Fruit fly (Drosophila melanogaster) whole organism, embryonic: Measurements from ENCODE around the gene DIP-eta.

Experiments
- Atf3 ChIP-seq: fragments of 200-800 bp; sonication (Bioruptor generic); optimal IDR thresholded peaks from 3 replicates; lab custom pipeline; 2016; ENCODE audit warnings: missing biosample characterization, missing genetic modification characterization
- BEAF-32 ChIP-seq: fragments of 200-800 bp; sonication (Bioruptor generic); optimal IDR thresholded peaks from 3 replicates; lab custom pipeline; 2017; ENCODE audit warnings: missing biosample characterization, missing genetic modification characterization, mild to moderate bottlenecking, moderate library complexity, missing genetic modification reagents
- Bdp1 ChIP-seq: fragments of 200-800 bp; sonication (Bioruptor generic); optimal IDR thresholded peaks from 3 replicates; lab custom pipeline; 2016; ENCODE audit warnings: missing biosample characterization, missing genetic modification characterization
- CG10147 ChIP-seq: fragments of 200-800 bp; sonication (Bioruptor generic); optimal IDR thresholded peaks from 2 replicates; lab custom pipeline; 2019; ENCODE audit warnings: missing biosample characterization, mild to moderate bottlenecking, missing genetic modification characterization, moderate library complexity
- CG10209 ChIP-seq: fragments of 200-800 bp; sonication (Bioruptor generic); optimal IDR thresholded peaks from 3 replicates; lab custom pipeline; 2017; ENCODE audit warnings: missing biosample characterization, mild to moderate bottlenecking, missing genetic modification characterization, missing genetic modification reagents
- CG11398 ChIP-seq: fragments of 200-800 bp; sonication (Bioruptor generic); optimal IDR thresholded peaks from 2 replicates; lab custom pipeline; 2016; ENCODE audit warnings: missing biosample characterization, missing genetic modification characterization
- CG11696 ChIP-seq: fragments of 200-800 bp; sonication (Bioruptor generic); IDR thresholded peaks from 2 replicates; pipeline ENCODE4 v1.3.6; 2022; ENCODE audit warnings: missing biosample characterization, missing genetic modification characterization
- CG12659 ChIP-seq: fragments of 200-800 bp; sonication (Bioruptor generic); optimal IDR thresholded peaks from 3 replicates; lab custom pipeline; 2017; ENCODE audit warnings: mild to moderate bottlenecking, missing biosample characterization, missing genetic modification reagents, missing genetic modification characterization
- CG13296 ChIP-seq: fragments of 200-800 bp; sonication (Bioruptor generic); optimal IDR thresholded peaks from 3 replicates; lab custom pipeline; 2018; ENCODE audit warnings: missing biosample characterization, mild to moderate bottlenecking, missing genetic modification characterization
- CG1602 ChIP-seq: fragments of 200-800 bp; sonication (Bioruptor generic); optimal IDR thresholded peaks from 3 replicates; lab custom pipeline; 2016; ENCODE audit warnings: missing biosample characterization, missing genetic modification characterization
- CG18599 ChIP-seq: fragments of 200-800 bp; sonication (Bioruptor generic); optimal IDR thresholded peaks from 3 replicates; lab custom pipeline; 2017; ENCODE audit warnings: missing biosample characterization, missing genetic modification characterization, mild to moderate bottlenecking, moderate library complexity, missing genetic modification reagents
- CG2129 ChIP-seq: fragments of 200-800 bp; sonication (Bioruptor generic); IDR thresholded peaks from 2 replicates; pipeline ENCODE4 v1.3.6; 2022; ENCODE audit warnings: missing biosample characterization, missing genetic modification characterization; ENCODE audit not compliant: partially characterized antibody
- CG2889 ChIP-seq: fragments of 200-800 bp; sonication (Bioruptor generic); IDR thresholded peaks from 3 replicates; pipeline ENCODE4 v1.3.6; 2022; ENCODE audit warnings: missing biosample characterization, missing genetic modification characterization
- CG30403 ChIP-seq: fragments of 200-800 bp; sonication (Bioruptor generic); optimal IDR thresholded peaks from 3 replicates; lab custom pipeline; 2016; ENCODE audit warnings: missing biosample characterization, missing genetic modification characterization
- CG31388 ChIP-seq: fragments of 200-800 bp; sonication (Bioruptor generic); optimal IDR thresholded peaks from 2 replicates; lab custom pipeline; 2016; ENCODE audit warnings: missing biosample characterization, missing genetic modification characterization
- CG34224 ChIP-seq: fragments of 200-800 bp; sonication (Bioruptor generic); IDR thresholded peaks from 3 replicates; pipeline ENCODE4 v1.3.6; 2022; ENCODE audit warnings: missing biosample characterization, missing genetic modification characterization; ENCODE audit not compliant: partially characterized antibody
- CG3847 ChIP-seq: fragments of 200-800 bp; sonication (Bioruptor generic); IDR thresholded peaks from 2 replicates; pipeline ENCODE4 v1.3.6; 2022; ENCODE audit warnings: missing biosample characterization, missing genetic modification characterization
- CG4404 ChIP-seq: fragments of 200-800 bp; sonication (Bioruptor generic); IDR thresholded peaks from 2 replicates; pipeline ENCODE4 v1.3.6; 2022; ENCODE audit warnings: missing biosample characterization, missing genetic modification characterization
- CG5953 ChIP-seq: fragments of 200-800 bp; sonication (Bioruptor generic); IDR thresholded peaks from 2 replicates; pipeline ENCODE4 v1.3.6; 2022; ENCODE audit warnings: missing biosample characterization, missing genetic modification characterization
- CG6689 ChIP-seq: fragments of 200-800 bp; sonication (Bioruptor generic); IDR thresholded peaks from 2 replicates; pipeline ENCODE4 v1.3.6; 2022; ENCODE audit warnings: missing biosample characterization, missing genetic modification characterization
- CG7271 ChIP-seq: fragments of 200-800 bp; sonication (Bioruptor generic); optimal IDR thresholded peaks from 2 replicates; lab custom pipeline; 2018; ENCODE audit warnings: missing biosample characterization, mild to moderate bottlenecking, missing genetic modification characterization, moderate library complexity
- CG8281 ChIP-seq: fragments of 200-800 bp; sonication (Bioruptor generic); optimal IDR thresholded peaks from 2 replicates; lab custom pipeline; 2018; ENCODE audit warnings: missing biosample characterization, mild to moderate bottlenecking, missing genetic modification characterization, moderate library complexity
- CG8359 ChIP-seq: fragments of 200-800 bp; sonication (Bioruptor generic); optimal IDR thresholded peaks from 2 replicates; lab custom pipeline; 2017; ENCODE audit warnings: missing biosample characterization, mild to moderate bottlenecking, missing genetic modification characterization, borderline replicate concordance
- CTCF ChIP-seq: fragments of 200-800 bp; sonication (Bioruptor generic); optimal IDR thresholded peaks from 2 replicates; lab custom pipeline; 2017; ENCODE audit warnings: missing biosample characterization, mild to moderate bottlenecking, missing genetic modification characterization, moderate library complexity
- Dip2 ChIP-seq: fragments of 200-800 bp; sonication (Bioruptor generic); IDR thresholded peaks from 2 replicates; pipeline ENCODE4 v1.3.6; 2022; ENCODE audit warnings: missing biosample characterization, missing genetic modification characterization
- Doc3 ChIP-seq: fragments of 200-800 bp; sonication (Bioruptor generic); IDR thresholded peaks from 3 replicates; pipeline ENCODE4 v1.3.6; 2022; ENCODE audit warnings: missing biosample characterization, missing genetic modification characterization; ENCODE audit not compliant: partially characterized antibody
- Dref ChIP-seq: fragments of 200-800 bp; sonication (Bioruptor generic); IDR thresholded peaks from 2 replicates; pipeline ENCODE4 v1.3.6; 2022; ENCODE audit warnings: missing biosample characterization, missing genetic modification characterization
- Fer1 ChIP-seq: fragments of 200-800 bp; sonication (Bioruptor generic); optimal IDR thresholded peaks from 2 replicates; lab custom pipeline; 2017; ENCODE audit warnings: missing biosample characterization, mild to moderate bottlenecking, missing genetic modification characterization
- Fer2 ChIP-seq: fragments of 200-800 bp; sonication (Bioruptor generic); optimal IDR thresholded peaks from 2 replicates; lab custom pipeline; 2018; ENCODE audit warnings: missing biosample characterization, mild to moderate bottlenecking, missing genetic modification characterization, moderate library complexity
- Hr39 ChIP-seq: fragments of >200 bp; optimal IDR thresholded peaks from 2 replicates; lab custom pipeline; 2017
- Myb ChIP-seq: fragments of 200-800 bp; sonication (Bioruptor generic); optimal IDR thresholded peaks from 2 replicates; lab custom pipeline; 2016; ENCODE audit warnings: missing biosample characterization, missing genetic modification characterization
- NfI ChIP-seq: fragments of 200-800 bp; sonication (Bioruptor generic); optimal IDR thresholded peaks from 3 replicates; lab custom pipeline; 2018; ENCODE audit warnings: missing biosample characterization, mild to moderate bottlenecking, missing genetic modification characterization, moderate library complexity
- Ravus ChIP-seq: fragments of 200-800 bp; sonication (Bioruptor generic); IDR thresholded peaks from 2 replicates; pipeline ENCODE4 v1.3.6; 2022; ENCODE audit warnings: missing biosample characterization, missing genetic modification characterization
- Ssrp ChIP-seq: fragments of 200-800 bp; sonication (Bioruptor generic); optimal IDR thresholded peaks from 2 replicates; lab custom pipeline; 2018; ENCODE audit warnings: missing biosample characterization, mild to moderate bottlenecking, missing genetic modification characterization, moderate library complexity
- ato ChIP-seq: fragments of 200-800 bp; sonication (Bioruptor generic); IDR thresholded peaks from 2 replicates; pipeline ENCODE4 v1.3.6; 2022; ENCODE audit warnings: missing biosample characterization, missing genetic modification characterization; ENCODE audit not compliant: partially characterized antibody
- dm ChIP-seq: fragments of 200-800 bp; sonication (Bioruptor generic); optimal IDR thresholded peaks from 3 replicates; lab custom pipeline; 2016; ENCODE audit warnings: missing biosample characterization, missing genetic modification characterization
- dpn ChIP-seq, 2 experiments: fragments of 200-800 bp; sonication (Bioruptor generic); optimal IDR thresholded peaks; 3 replicates each; lab custom pipeline; 2016; ENCODE audit warnings: missing biosample characterization in 2 of 2, missing genetic modification characterization in 2 of 2
- emc ChIP-seq: fragments of 200-800 bp; sonication (Bioruptor generic); optimal IDR thresholded peaks from 2 replicates; lab custom pipeline; 2016; ENCODE audit warnings: missing biosample characterization, missing genetic modification characterization
- exex ChIP-seq: fragments of 200-800 bp; sonication (Bioruptor generic); optimal IDR thresholded peaks from 4 replicates; lab custom pipeline; 2018; ENCODE audit warnings: missing biosample characterization, mild to moderate bottlenecking, missing genetic modification characterization, moderate library complexity
- gem ChIP-seq: fragments of 200-800 bp; sonication (Bioruptor generic); optimal IDR thresholded peaks from 2 replicates; lab custom pipeline; 2019; ENCODE audit warnings: missing biosample characterization, mild to moderate bottlenecking, missing genetic modification characterization, moderate library complexity
- grau ChIP-seq: fragments of 200-800 bp; optimal IDR thresholded peaks from 3 replicates; lab custom pipeline; 2019; ENCODE audit warnings: missing biosample characterization, mild to moderate bottlenecking, missing genetic modification characterization, moderate library complexity
- mld ChIP-seq: fragments of 200-800 bp; sonication (Bioruptor generic); IDR thresholded peaks from 3 replicates; pipeline ENCODE4 v1.3.6; 2022; ENCODE audit warnings: missing biosample characterization, missing genetic modification characterization; ENCODE audit not compliant: partially characterized antibody
- nmo ChIP-seq: fragments of 200-800 bp; sonication (Bioruptor generic); optimal IDR thresholded peaks from 2 replicates; lab custom pipeline; 2018; ENCODE audit warnings: missing biosample characterization, mild to moderate bottlenecking, missing genetic modification characterization, moderate library complexity
- odd ChIP-seq: fragments of 200-800 bp; sonication (Bioruptor generic); optimal IDR thresholded peaks from 2 replicates; lab custom pipeline; 2017; ENCODE audit warnings: missing biosample characterization, mild to moderate bottlenecking, missing genetic modification characterization
- onecut ChIP-seq: fragments of 200-800 bp; sonication (Bioruptor generic); IDR thresholded peaks from 2 replicates; pipeline ENCODE4 v1.3.6; 2022; ENCODE audit warnings: missing biosample characterization, missing genetic modification characterization
- pan ChIP-seq, 4 experiments: fragments of >200 bp in 3 of 4; fragments of 200-800 bp in 1 of 4; sonication (Bioruptor generic) in 1 of 4; optimal IDR thresholded peaks in 3 of 4; IDR thresholded peaks in 1 of 4; 2 replicates each; pipeline versions ENCODE4 v1.3.6 to Lab custom; 2017 to 2022; ENCODE audit warnings: missing biosample characterization in 2 of 4, missing genetic modification characterization in 2 of 4, mixed read lengths in 1 of 4
- pros ChIP-seq: fragments of 200-800 bp; sonication (Bioruptor generic); optimal IDR thresholded peaks from 3 replicates; lab custom pipeline; 2019; ENCODE audit warnings: missing biosample characterization, mild to moderate bottlenecking, missing genetic modification characterization, moderate library complexity
- run ChIP-seq: fragments of 200-800 bp; sonication (Bioruptor generic); optimal IDR thresholded peaks from 3 replicates; lab custom pipeline; 2018; ENCODE audit warnings: missing biosample characterization, mild to moderate bottlenecking, missing genetic modification characterization
- schlank ChIP-seq: fragments of 200-800 bp; sonication (Bioruptor generic); optimal IDR thresholded peaks from 2 replicates; lab custom pipeline; 2018; ENCODE audit warnings: missing biosample characterization, mild to moderate bottlenecking, missing genetic modification characterization
- sens ChIP-seq: fragments of 200-800 bp; sonication (Bioruptor generic); peaks from one replicate; lab custom pipeline; 2016; ENCODE audit warnings: missing biosample characterization, missing genetic modification characterization
- tup ChIP-seq: fragments of 200-800 bp; sonication (Bioruptor generic); optimal IDR thresholded peaks from 2 replicates; lab custom pipeline; 2016; ENCODE audit warnings: missing biosample characterization, mild to moderate bottlenecking, missing genetic modification characterization, moderate library complexity
- usp ChIP-seq: fragments of >200 bp; optimal IDR thresholded peaks from 2 replicates; lab custom pipeline; 2017; ENCODE audit warnings: missing biosample characterization, missing genetic modification characterization

The DIP-eta gene

dm6 chr2L:5569503-5569902 lies 48.2 kb downstream of the DIP-eta start (continued):
- TF ChIP-seq CG8359 (GFP tag; lab: Kevin White, UChicago) (no peak), exex (tag; lab: Kevin White, UChicago) (no peak), CG2129 (no peak), CG18599 (GFP tag; lab: Kevin White, UChicago) (peak; percentile 70), CTCF (no peak), CG7271 (tag; lab: Kevin White, UChicago) (no peak), CG1602 (GFP tag; lab: Kevin White, UChicago) (peak; percentile 1), gem (tag; lab: Kevin White, UChicago) (no peak), dm (GFP tag; lab: Kevin White, UChicago) (no peak), ato (GFP tag; lab: Robert Waterston, UW) (no peak), Hr39 (lab: Kevin White, UChicago) (no peak), CG11398 (GFP tag; lab: Kevin White, UChicago) (no peak), CG10209 (GFP tag; lab: Kevin White, UChicago) (no peak), CG8281 (tag; lab: Kevin White, UChicago) (no peak), tup (GFP tag; lab: Kevin White, UChicago) (no peak), CG10147 (no peak), Dref (GFP tag; lab: Robert Waterston, UW) (no peak), nmo (GFP tag; lab: Kevin White, UChicago) (peak; percentile 16), NfI (GFP tag; lab: Kevin White, UChicago) (no peak), pros (no peak), CG3847 (no peak), CG30403 (GFP tag; lab: Kevin White, UChicago) (peak; percentile 30), emc (GFP tag; lab: Kevin White, UChicago) (no peak), pan (optimal IDR thresholded peaks at IDR 0.05; lab: Kevin White, UChicago) (no peak), pan (GFP tag; optimal IDR thresholded peaks at IDR 0.05 in 1 of 2, IDR thresholded peaks at IDR 0.05 in 1 of 2) (peak in 1 of 2 experiments; percentile 51), CG2889 (GFP tag; lab: Robert Waterston, UW) (no peak), onecut (GFP tag; lab: Robert Waterston, UW) (no peak), mld (GFP tag; lab: Robert Waterston, UW) (no peak), CG34224 (GFP tag; lab: Robert Waterston, UW) (no peak), schlank (no peak), Doc3 (GFP tag; lab: Robert Waterston, UW) (no peak), Fer1 (GFP tag; lab: Kevin White, UChicago) (no peak), BEAF-32 (GFP tag; lab: Kevin White, UChicago) (no peak), CG31388 (GFP tag; lab: Kevin White, UChicago) (no peak), CG6689 (peak; percentile 45), odd (no peak), Bdp1 (no peak), Ravus (GFP tag; lab: Robert Waterston, UW) (no peak), dpn (GFP tag; optimal IDR thresholded peaks at IDR 0.05; lab: Kevin White, UChicago) (no peak), grau (tag; lab: Kevin White, UChicago) (no peak), CG11696 (no peak), CG4404 (GFP tag; lab: Robert Waterston, UW) (no peak), sens (GFP tag; lab: Kevin White, UChicago) (no peak), Myb (GFP tag; lab: Kevin White, UChicago) (no peak), Ssrp (tag; lab: Kevin White, UChicago) (no peak), CG5953 (GFP tag; lab: Robert Waterston, UW) (no peak), CG13296 (GFP tag; lab: Kevin White, UChicago) (peak; percentile 22), Dip2 (GFP tag; lab: Robert Waterston, UW) (no peak), run (tag; lab: Kevin White, UChicago) (no peak), CG12659 (GFP tag; lab: Kevin White, UChicago) (no peak), usp (no peak), Fer2 (tag; lab: Kevin White, UChicago) (no peak), Atf3 (GFP tag; lab: Kevin White, UChicago) (no peak)
